Fruit fly (Drosophila melanogaster) whole organism, embryonic: ENCODE results near the gene UQCR-6.4L.
A peak's percentile ranks its signal among the peaks of the same experiment; 100 is the strongest.

ENCODE experiments used
- Awh ChIP-seq: fragments of 200-800 bp; sonication (Bioruptor generic); IDR thresholded peaks from 2 replicates; pipeline ENCODE4, ENCODE4 v1.3.6; 2022; ENCODE audit warnings: missing biosample characterization, missing genetic modification characterization
- Bteb2 ChIP-seq: fragments of 200-800 bp; sonication (Bioruptor generic); optimal IDR thresholded peaks from 2 replicates; lab custom pipeline; 2016; ENCODE audit warnings: missing biosample characterization, missing genetic modification characterization
- C15 ChIP-seq: fragments of 200-800 bp; sonication (Bioruptor generic); IDR thresholded peaks from 3 replicates; pipeline ENCODE4 v1.3.6; 2022; ENCODE audit warnings: missing biosample characterization, missing genetic modification characterization
- CG10147 ChIP-seq: fragments of 200-800 bp; sonication (Bioruptor generic); optimal IDR thresholded peaks from 2 replicates; lab custom pipeline; 2019; ENCODE audit warnings: missing biosample characterization, mild to moderate bottlenecking, missing genetic modification characterization, moderate library complexity
- CG10979 ChIP-seq: fragments of 200-800 bp; sonication (Bioruptor generic); optimal IDR thresholded peaks from 2 replicates; lab custom pipeline; 2018; ENCODE audit warnings: missing biosample characterization, mild to moderate bottlenecking, missing genetic modification characterization, moderate library complexity
- CG11085 ChIP-seq: fragments of 200-800 bp; sonication (Bioruptor generic); IDR thresholded peaks from 2 replicates; pipeline ENCODE4 v1.3.6; 2022; ENCODE audit warnings: missing biosample characterization, missing genetic modification characterization
- CG11398 ChIP-seq: fragments of 200-800 bp; sonication (Bioruptor generic); optimal IDR thresholded peaks from 2 replicates; lab custom pipeline; 2016; ENCODE audit warnings: missing biosample characterization, missing genetic modification characterization
- CG1233 ChIP-seq: fragments of 200-800 bp; sonication (Bioruptor generic); optimal IDR thresholded peaks from 4 replicates; lab custom pipeline; 2018; ENCODE audit warnings: missing biosample characterization, mild to moderate bottlenecking, missing genetic modification characterization
- CG12942 ChIP-seq: fragments of 200-800 bp; sonication (Bioruptor generic); optimal IDR thresholded peaks from 3 replicates; lab custom pipeline; 2016; ENCODE audit warnings: missing biosample characterization, missing genetic modification characterization
- CG14014 ChIP-seq: fragments of 200-800 bp; sonication (Bioruptor generic); IDR thresholded peaks from 2 replicates; pipeline ENCODE4 v1.3.6; 2022; ENCODE audit warnings: missing biosample characterization, missing genetic modification characterization
- CG17186 ChIP-seq: fragments of 200-800 bp; sonication (Bioruptor generic); optimal IDR thresholded peaks from 3 replicates; lab custom pipeline; 2017; ENCODE audit warnings: missing biosample characterization, missing genetic modification reagents, missing genetic modification characterization
- CG17328 ChIP-seq: fragments of 200-800 bp; sonication (Bioruptor generic); IDR thresholded peaks from 2 replicates; pipeline ENCODE4 v1.3.6; 2022; ENCODE audit warnings: missing biosample characterization, missing genetic modification characterization
- CG17612 ChIP-seq: fragments of 200-800 bp; sonication (Bioruptor generic); IDR thresholded peaks from 2 replicates; pipeline ENCODE4 v1.3.6; 2022; ENCODE audit warnings: missing biosample characterization, missing genetic modification characterization
- CG1832 ChIP-seq: fragments of 200-800 bp; sonication (Bioruptor generic); optimal IDR thresholded peaks from 2 replicates; lab custom pipeline; 2017; ENCODE audit warnings: missing biosample characterization, mild to moderate bottlenecking, missing genetic modification characterization, inconsistent platforms
- CG2129 ChIP-seq: fragments of 200-800 bp; sonication (Bioruptor generic); IDR thresholded peaks from 2 replicates; pipeline ENCODE4 v1.3.6; 2022; ENCODE audit warnings: missing biosample characterization, missing genetic modification characterization; ENCODE audit not compliant: partially characterized antibody
- CG3065 ChIP-seq: fragments of 200-800 bp; sonication (Bioruptor generic); optimal IDR thresholded peaks from 2 replicates; lab custom pipeline; 2016; ENCODE audit warnings: missing biosample characterization, missing genetic modification characterization
- CG3995 ChIP-seq: fragments of 200-800 bp; sonication (Bioruptor generic); optimal IDR thresholded peaks from 3 replicates; lab custom pipeline; 2016; ENCODE audit warnings: missing biosample characterization, missing genetic modification characterization
- CG4328 ChIP-seq: fragments of 200-800 bp; sonication (Bioruptor generic); optimal IDR thresholded peaks from 3 replicates; lab custom pipeline; 2017; ENCODE audit warnings: missing biosample characterization, missing genetic modification reagents, missing genetic modification characterization
- CG4854 ChIP-seq: fragments of 200-800 bp; sonication (Bioruptor generic); optimal IDR thresholded peaks from 2 replicates; lab custom pipeline; 2016; ENCODE audit warnings: missing biosample characterization, missing genetic modification characterization, inconsistent platforms
- CG6765 ChIP-seq: fragments of 200-800 bp; sonication (Bioruptor generic); optimal IDR thresholded peaks from 3 replicates; lab custom pipeline; 2017; ENCODE audit warnings: missing biosample characterization, mild to moderate bottlenecking, missing genetic modification characterization
- CG7271 ChIP-seq: fragments of 200-800 bp; sonication (Bioruptor generic); optimal IDR thresholded peaks from 2 replicates; lab custom pipeline; 2018; ENCODE audit warnings: missing biosample characterization, mild to moderate bottlenecking, missing genetic modification characterization, moderate library complexity
- CG7928 ChIP-seq: fragments of 200-800 bp; sonication (Bioruptor generic); optimal IDR thresholded peaks from 2 replicates; lab custom pipeline; 2017; ENCODE audit warnings: missing biosample characterization, mild to moderate bottlenecking, missing genetic modification characterization
- CG8281 ChIP-seq: fragments of 200-800 bp; sonication (Bioruptor generic); optimal IDR thresholded peaks from 2 replicates; lab custom pipeline; 2018; ENCODE audit warnings: missing biosample characterization, mild to moderate bottlenecking, missing genetic modification characterization, moderate library complexity
- Dip3 ChIP-seq: fragments of 200-800 bp; sonication (Bioruptor generic); optimal IDR thresholded peaks from 3 replicates; lab custom pipeline; 2016; ENCODE audit warnings: missing biosample characterization, missing genetic modification characterization
- Dref ChIP-seq: fragments of 200-800 bp; sonication (Bioruptor generic); IDR thresholded peaks from 2 replicates; pipeline ENCODE4 v1.3.6; 2022; ENCODE audit warnings: missing biosample characterization, missing genetic modification characterization
- E2f1 ChIP-seq: fragments of 200-800 bp; sonication (Bioruptor generic); IDR thresholded peaks from 2 replicates; pipeline ENCODE4 v1.3.6; 2022; ENCODE audit warnings: missing biosample characterization, missing genetic modification characterization
- Gug ChIP-seq: fragments of 200-800 bp; sonication (Bioruptor generic); IDR thresholded peaks from 4 replicates; pipeline ENCODE4 v1.3.6; 2022; ENCODE audit warnings: missing biosample characterization, missing genetic modification characterization
- MESR4 ChIP-seq: fragments of 200-800 bp; sonication (Bioruptor generic); optimal IDR thresholded peaks from 2 replicates; lab custom pipeline; 2018; ENCODE audit warnings: missing biosample characterization, mild to moderate bottlenecking, missing genetic modification characterization, moderate library complexity
- Max ChIP-seq: fragments of 200-800 bp; sonication (Bioruptor generic); optimal IDR thresholded peaks from 2 replicates; lab custom pipeline; 2016; ENCODE audit warnings: missing biosample characterization, mild to moderate bottlenecking, missing genetic modification characterization
- Mrtf ChIP-seq: fragments of 200-800 bp; sonication (Bioruptor generic); IDR thresholded peaks from 3 replicates; pipeline ENCODE4 v1.3.6; 2022; ENCODE audit warnings: missing biosample characterization, missing genetic modification characterization
- Myb ChIP-seq: fragments of 200-800 bp; sonication (Bioruptor generic); optimal IDR thresholded peaks from 2 replicates; lab custom pipeline; 2016; ENCODE audit warnings: missing biosample characterization, missing genetic modification characterization
- Nf-YC ChIP-seq: fragments of 200-800 bp; optimal IDR thresholded peaks from 3 replicates; lab custom pipeline; 2019; ENCODE audit warnings: missing biosample characterization, mild to moderate bottlenecking, missing genetic modification characterization, moderate library complexity
- Sin3A ChIP-seq: fragments of >200 bp; optimal IDR thresholded peaks from 2 replicates; lab custom pipeline; 2018
- Sox100B ChIP-seq: fragments of 200-800 bp; sonication (Bioruptor generic); optimal IDR thresholded peaks from 3 replicates; lab custom pipeline; 2018; ENCODE audit warnings: missing biosample characterization, mild to moderate bottlenecking, missing genetic modification characterization
- TFAM ChIP-seq: fragments of 200-800 bp; sonication (Bioruptor generic); optimal IDR thresholded peaks from 2 replicates; lab custom pipeline; 2017; ENCODE audit warnings: missing biosample characterization, missing genetic modification characterization, inconsistent platforms
- ac ChIP-seq: fragments of 200-800 bp; sonication (Bioruptor generic); optimal IDR thresholded peaks from 3 replicates; lab custom pipeline; 2017; ENCODE audit warnings: missing biosample characterization, mild to moderate bottlenecking, missing genetic modification characterization
- amos ChIP-seq: fragments of 200-800 bp; sonication (Bioruptor generic); IDR thresholded peaks from 2 replicates; pipeline ENCODE4 v1.3.6; 2022; ENCODE audit warnings: missing biosample characterization, missing genetic modification characterization; ENCODE audit not compliant: partially characterized antibody
- danr ChIP-seq: fragments of 200-800 bp; sonication (Bioruptor generic); IDR thresholded peaks from 2 replicates; pipeline ENCODE4 v1.3.6; 2022; ENCODE audit warnings: missing biosample characterization, missing genetic modification characterization
- dmrt11E ChIP-seq: fragments of 200-800 bp; sonication (Bioruptor generic); optimal IDR thresholded peaks from 3 replicates; lab custom pipeline; 2018; ENCODE audit warnings: missing biosample characterization, mild to moderate bottlenecking, missing genetic modification characterization, moderate library complexity
- grau ChIP-seq: fragments of 200-800 bp; optimal IDR thresholded peaks from 3 replicates; lab custom pipeline; 2019; ENCODE audit warnings: missing biosample characterization, mild to moderate bottlenecking, missing genetic modification characterization, moderate library complexity
- ind ChIP-seq: fragments of 200-800 bp; sonication (Bioruptor generic); optimal IDR thresholded peaks from 3 replicates; lab custom pipeline; 2016; ENCODE audit warnings: missing biosample characterization, missing genetic modification characterization
- mld ChIP-seq: fragments of 200-800 bp; sonication (Bioruptor generic); IDR thresholded peaks from 3 replicates; pipeline ENCODE4 v1.3.6; 2022; ENCODE audit warnings: missing biosample characterization, missing genetic modification characterization; ENCODE audit not compliant: partially characterized antibody
- onecut ChIP-seq: fragments of 200-800 bp; sonication (Bioruptor generic); IDR thresholded peaks from 2 replicates; pipeline ENCODE4 v1.3.6; 2022; ENCODE audit warnings: missing biosample characterization, missing genetic modification characterization
- org-1 ChIP-seq: fragments of 200-800 bp; sonication (Bioruptor generic); optimal IDR thresholded peaks from 2 replicates; lab custom pipeline; 2017; ENCODE audit warnings: missing biosample characterization, missing genetic modification characterization
- otp ChIP-seq: fragments of 200-800 bp; sonication (Bioruptor generic); IDR thresholded peaks from 3 replicates; pipeline ENCODE4, ENCODE4 v1.3.6; 2022; ENCODE audit warnings: missing biosample characterization, missing genetic modification characterization
- pfk ChIP-seq: fragments of 200-800 bp; sonication (Bioruptor generic); optimal IDR thresholded peaks from 2 replicates; lab custom pipeline; 2018; ENCODE audit warnings: missing biosample characterization, mild to moderate bottlenecking, missing genetic modification characterization, moderate library complexity
- pnt ChIP-seq: fragments of 200-800 bp; sonication (Bioruptor generic); optimal IDR thresholded peaks from 3 replicates; lab custom pipeline; 2016; ENCODE audit warnings: missing biosample characterization, missing genetic modification characterization
- pzg ChIP-seq: fragments of 200-800 bp; sonication (Bioruptor generic); optimal IDR thresholded peaks from 3 replicates; lab custom pipeline; 2018; ENCODE audit warnings: missing biosample characterization, mild to moderate bottlenecking, missing genetic modification characterization, moderate library complexity
- ranshi ChIP-seq: fragments of 200-800 bp; sonication (Bioruptor generic); IDR thresholded peaks from 2 replicates; pipeline ENCODE4 v1.3.6; 2022; ENCODE audit warnings: missing biosample characterization, missing genetic modification characterization
- unc-4 ChIP-seq: fragments of 200-800 bp; sonication (Bioruptor generic); IDR thresholded peaks from 2 replicates; pipeline ENCODE4 v1.3.6; 2022; ENCODE audit warnings: missing biosample characterization, missing genetic modification characterization; ENCODE audit not compliant: partially characterized antibody

UQCR-6.4L gene

DNA sequence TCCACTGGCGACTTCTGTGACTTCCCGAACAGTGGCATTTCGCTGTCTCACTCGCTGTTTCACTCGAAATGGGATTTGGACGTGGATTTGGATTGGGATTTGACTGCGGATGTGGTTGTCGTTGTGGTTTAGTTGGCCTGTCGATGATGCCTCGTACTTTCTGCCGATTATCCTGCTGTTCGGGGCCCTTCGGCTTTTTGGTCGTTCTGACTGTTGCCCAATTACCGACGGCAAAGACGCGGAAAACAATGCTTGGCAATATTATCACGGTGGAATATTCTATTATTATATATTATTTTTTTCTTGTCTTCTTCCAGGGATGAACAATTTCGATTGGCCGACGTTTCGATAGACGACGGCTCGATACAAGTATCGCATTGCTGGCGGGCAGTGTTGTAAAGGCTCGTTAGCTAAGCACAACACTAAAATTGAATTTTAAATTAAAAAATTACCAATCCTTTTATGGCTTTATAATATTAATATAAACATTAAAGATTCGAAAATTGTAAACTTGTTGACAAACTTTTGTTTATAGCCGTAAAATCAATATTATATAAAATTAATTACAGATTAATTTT is 48.7 kb downstream of the UQCR-6.4L start, which contains the start of gene Mo25 (continued):
- no peak for TF ChIP-seq Awh (GFP tag; lab: Robert Waterston, UW)
- peak; percentile 7 for TF ChIP-seq CG4328 (GFP tag; lab: Kevin White, UChicago)
- no peak for TF ChIP-seq CG4854 (GFP tag; lab: Kevin White, UChicago)
- no peak for TF ChIP-seq CG17612 (GFP tag; lab: Robert Waterston, UW)
- TF ChIP-seq MESR4 (GFP tag; lab: Kevin White, UChicago), result peak; percentile 84
- 0 out of 2 replicates have a peak, but pooled peaks have one; percentile 16 for TF ChIP-seq E2f1 (GFP tag; lab: Robert Waterston, UW)
- TF ChIP-seq CG10979, result peak; percentile 19
- peak; percentile 80 for TF ChIP-seq pzg
- no peak for TF ChIP-seq CG17186 (GFP tag; lab: Kevin White, UChicago)
- no peak for TF ChIP-seq CG17328 (GFP tag; lab: Robert Waterston, UW)
- TF ChIP-seq CG2129, result 0 out of 2 replicates have a peak, but pooled peaks have one; percentile 45
- TF ChIP-seq Mrtf (GFP tag; lab: Robert Waterston, UW), result no peak
- peak; percentile 13; the same call in 1 of the 2 replicates for TF ChIP-seq CG14014 (GFP tag; lab: Robert Waterston, UW)
- peak; percentile 56 for TF ChIP-seq CG10147
- peak; percentile 86 for TF ChIP-seq amos
- no peak for TF ChIP-seq C15 (GFP tag; lab: Robert Waterston, UW)
- peak; percentile 59 for TF ChIP-seq Nf-YC (tag; lab: Kevin White, UChicago)
- peak; percentile 81 for TF ChIP-seq unc-4
- peak; percentile 21 for TF ChIP-seq Dip3 (GFP tag; lab: Kevin White, UChicago)
- no peak for TF ChIP-seq CG11398
- peak; percentile 14 for TF ChIP-seq dmrt11E (tag; lab: Kevin White, UChicago)
- TF ChIP-seq TFAM (GFP tag; lab: Kevin White, UChicago), result no peak
- no peak for TF ChIP-seq CG7271 (tag; lab: Kevin White, UChicago)
- TF ChIP-seq Dref, result peak; percentile 91
- no peak for TF ChIP-seq CG1233 (GFP tag; lab: Kevin White, UChicago)
- no peak for TF ChIP-seq CG8281
- no peak for TF ChIP-seq org-1 (GFP tag; lab: Kevin White, UChicago)
- TF ChIP-seq Gug, result no peak; the same call in 3 of the 4 replicates
- TF ChIP-seq Sin3A (lab: Kevin White, UChicago), result no peak
- no peak for TF ChIP-seq CG3065 (GFP tag; lab: Kevin White, UChicago)
- TF ChIP-seq ranshi (GFP tag; lab: Robert Waterston, UW), result no peak
- no peak for TF ChIP-seq pnt
- TF ChIP-seq grau, result peak; percentile 50
- peak; percentile 13 for TF ChIP-seq CG3995 (GFP tag; lab: Kevin White, UChicago)
- no peak for TF ChIP-seq danr (GFP tag; lab: Robert Waterston, UW)
- peak; percentile 29; the same call in 1 of the 2 replicates for TF ChIP-seq onecut (GFP tag; lab: Robert Waterston, UW)
- TF ChIP-seq otp, result 0 out of 3 replicates have a peak, but pooled peaks have one; percentile 33
- TF ChIP-seq ind (GFP tag; lab: Kevin White, UChicago), result peak; percentile 40
- TF ChIP-seq CG1832 (GFP tag; lab: Kevin White, UChicago), result no peak
- no peak for TF ChIP-seq CG6765
- peak; percentile 23 for TF ChIP-seq pfk (GFP tag; lab: Kevin White, UChicago)
- peak; percentile 39 for TF ChIP-seq Bteb2 (GFP tag; lab: Kevin White, UChicago)
- no peak for TF ChIP-seq CG11085 (GFP tag; lab: Robert Waterston, UW)
- no peak for TF ChIP-seq Sox100B
- no peak for TF ChIP-seq ac (GFP tag; lab: Kevin White, UChicago)
- no peak; the same call in 2 of the 3 replicates for TF ChIP-seq mld (GFP tag; lab: Robert Waterston, UW)
- no peak for TF ChIP-seq CG12942
- TF ChIP-seq Max (GFP tag; lab: Kevin White, UChicago), result peak; percentile 38
- peak; percentile 46 for TF ChIP-seq Myb (GFP tag; lab: Kevin White, UChicago)
- peak; percentile 93 for TF ChIP-seq CG7928 (GFP tag; lab: Kevin White, UChicago)
